Worm (Caenorhabditis elegans) whole organism, L1 larva: ENCODE results near the gene crld-1.

Experiments
- mdl-1 ChIP-seq, 2 experiments: fragments of 150-350 bp; optimal IDR thresholded peaks; 2 replicates each; lab custom pipeline; 2014 to 2017; ENCODE audit warnings: missing biosample characterization in 2 of 2, missing genetic modification characterization in 2 of 2, inconsistent platforms in 1 of 2
- skn-1 ChIP-seq: fragments of 150-350 bp; optimal IDR thresholded peaks from 2 replicates; lab custom pipeline; 2014; ENCODE audit warnings: missing biosample characterization, missing genetic modification characterization

DNA sequence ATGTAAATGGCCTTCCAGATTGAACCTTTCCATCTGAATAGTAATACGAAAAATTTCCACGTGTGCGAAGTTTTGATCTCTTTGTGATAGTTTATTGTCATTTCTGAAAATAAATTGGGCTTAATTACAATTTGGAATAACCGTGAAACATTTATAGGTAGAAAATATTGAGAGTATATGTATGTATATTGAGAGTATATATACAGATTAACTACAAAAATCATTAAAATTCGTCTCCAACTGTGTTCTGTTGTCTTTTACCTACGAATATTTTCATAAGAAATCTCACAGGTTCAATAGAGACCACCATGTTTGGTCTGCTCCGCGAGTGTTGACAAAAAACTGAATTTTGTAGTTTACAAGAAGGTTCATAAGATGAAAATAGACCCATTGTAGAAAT lies 41.3 kb downstream of the crld-1 start, which contains the start of gene best-2:
- TF ChIP-seq mdl-1 (tag; optimal IDR thresholded peaks at IDR 0.05; lab: Kevin White, UChicago) (no peak), skn-1 (no peak)
